In genomic region chrX:402951-403350, ce11 we compare ENCODE assay signal across 5 worm cellular contexts.
TF ChIP-seq lines count a peak whose summit lies in the region.

No protein-coding gene starts in this region.

TF ChIP-seq in whole organism, L1 larva, 84 proteins besides CTCF, POLR2A, EP300 and RAD21:
- TF ChIP-seq nhr-47 (tag; optimal IDR thresholded peaks at IDR 0.05; lab: Kevin White, UChicago) (peak; percentile 53), dsc-1 (tag; optimal IDR thresholded peaks at IDR 0.05; lab: Kevin White, UChicago) (no peak), nhr-28 (tag; optimal IDR thresholded peaks at IDR 0.05; lab: Kevin White, UChicago) (no peak)

TF ChIP-seq in whole organism, L3 larva, 47 proteins besides CTCF, POLR2A, EP300 and RAD21:
- no peak for TF ChIP-seq ceh-28 (tag; optimal IDR thresholded peaks at IDR 0.05; lab: Kevin White, UChicago)
- TF ChIP-seq zag-1 (tag; optimal IDR thresholded peaks at IDR 0.05; lab: Kevin White, UChicago): no peak
- no peak for TF ChIP-seq nhr-12 (tag; optimal IDR thresholded peaks at IDR 0.05; lab: Kevin White, UChicago)
- no peak for TF ChIP-seq elt-1 (tag; optimal IDR thresholded peaks at IDR 0.05; lab: Kevin White, UChicago)
- TF ChIP-seq pha-4 (tag; optimal IDR thresholded peaks at IDR 0.05; lab: Kevin White, UChicago): no peak
- TF ChIP-seq ama-1 (optimal IDR thresholded peaks at IDR 0.05; lab: Kevin White, UChicago): no peak
- no peak for TF ChIP-seq mml-1 (tag; optimal IDR thresholded peaks at IDR 0.05; lab: Kevin White, UChicago)
- TF ChIP-seq lin-39 (tag; optimal IDR thresholded peaks at IDR 0.05; lab: Kevin White, UChicago): no peak
- peak; percentile 25 for TF ChIP-seq nhr-23 (tag; optimal IDR thresholded peaks at IDR 0.05; lab: Kevin White, UChicago)
- no peak for TF ChIP-seq lsy-12 (tag; optimal IDR thresholded peaks at IDR 0.05; lab: Kevin White, UChicago)
- TF ChIP-seq nhr-43 (tag; optimal IDR thresholded peaks at IDR 0.05; lab: Kevin White, UChicago; ENCODE audit: poor library complexity, severe bottlenecking): peak; percentile 39
- TF ChIP-seq pqm-1 (tag; optimal IDR thresholded peaks at IDR 0.05; lab: Kevin White, UChicago): no peak
- no peak for TF ChIP-seq sea-2 (GFP tag; optimal IDR thresholded peaks at IDR 0.05; lab: Kevin White, UChicago)
- no peak for TF ChIP-seq skn-1 (tag; optimal IDR thresholded peaks at IDR 0.05; lab: Kevin White, UChicago)
- TF ChIP-seq R02D3.7 (tag; optimal IDR thresholded peaks at IDR 0.05; lab: Kevin White, UChicago): no peak
- TF ChIP-seq jun-1 (tag; optimal IDR thresholded peaks at IDR 0.05; lab: Kevin White, UChicago): peak; percentile 12
- no peak for TF ChIP-seq fkh-10 (GFP tag; optimal IDR thresholded peaks at IDR 0.05; lab: Kevin White, UChicago)

TF ChIP-seq in whole organism, L4 larva, 104 proteins besides CTCF, POLR2A, EP300 and RAD21:
- no peak for TF ChIP-seq daf-8 (GFP tag; IDR thresholded peaks at IDR 0.05; lab: Robert Waterston, UW)
- peak; percentile 12 for TF ChIP-seq dve-1 (tag; optimal IDR thresholded peaks at IDR 0.05; lab: Kevin White, UChicago; ENCODE audit: insufficient read depth)
- peak; percentile 67 for TF ChIP-seq duxl-1 (tag; optimal IDR thresholded peaks at IDR 0.05; lab: Kevin White, UChicago; ENCODE audit: poor library complexity)
- no peak for TF ChIP-seq F26F4.8 (GFP tag; conservative IDR thresholded peaks at IDR 0.05; lab: Robert Waterston, UW)
- TF ChIP-seq dmd-6 (GFP tag; IDR thresholded peaks at IDR 0.05; lab: Robert Waterston, UW): no peak
- peak; percentile 34; the same call in 1 of the 2 replicates for TF ChIP-seq hmg-1.1 (GFP tag; IDR thresholded peaks at IDR 0.05; lab: Robert Waterston, UW)
- no peak for TF ChIP-seq cey-2 (tag; optimal IDR thresholded peaks at IDR 0.05; lab: Kevin White, UChicago; ENCODE audit: borderline replicate concordance, insufficient read depth)
- TF ChIP-seq lir-3 (tag; optimal IDR thresholded peaks at IDR 0.05; lab: Kevin White, UChicago): no peak
- no peak for TF ChIP-seq mxl-3 (GFP tag; optimal IDR thresholded peaks at IDR 0.05; lab: Kevin White, UChicago)
- TF ChIP-seq ceh-82 (tag; optimal IDR thresholded peaks at IDR 0.05; lab: Kevin White, UChicago): no peak
- TF ChIP-seq unc-39 (tag; optimal IDR thresholded peaks at IDR 0.05; lab: Kevin White, UChicago): no peak
- no peak for TF ChIP-seq lin-29 (GFP tag; IDR thresholded peaks at IDR 0.05; lab: Robert Waterston, UW)
- no peak for TF ChIP-seq aha-1 (tag; lab: Kevin White, UChicago)

TF ChIP-seq in whole organism, late embryonic, 69 proteins besides CTCF, POLR2A, EP300 and RAD21:
- TF ChIP-seq pax-1 (tag; optimal IDR thresholded peaks at IDR 0.05; lab: Kevin White, UChicago): no peak
- peak; percentile 91 for TF ChIP-seq sdc-2 (tag; optimal IDR thresholded peaks at IDR 0.05; lab: Kevin White, UChicago)

TF ChIP-seq in whole organism, young adult, 124 proteins besides CTCF, POLR2A, EP300 and RAD21:
- no peak for TF ChIP-seq ZK185.1 (tag; optimal IDR thresholded peaks at IDR 0.05; lab: Kevin White, UChicago; ENCODE audit: poor library complexity, severe bottlenecking)
- TF ChIP-seq nfya-2 (GFP tag; IDR thresholded peaks at IDR 0.05; lab: Robert Waterston, UW): no peak
- TF ChIP-seq die-1 (tag; optimal IDR thresholded peaks at IDR 0.05; lab: Kevin White, UChicago): no peak
- TF ChIP-seq let-607 (tag; optimal IDR thresholded peaks at IDR 0.05; lab: Kevin White, UChicago): no peak
- TF ChIP-seq ceh-79 (tag; optimal IDR thresholded peaks at IDR 0.05; lab: Kevin White, UChicago): no peak
- peak; percentile 36 for TF ChIP-seq gei-17 (GFP tag; optimal IDR thresholded peaks at IDR 0.05; lab: Kevin White, UChicago)
- peak; percentile 59 for TF ChIP-seq lin-40 (tag; optimal IDR thresholded peaks at IDR 0.05; lab: Kevin White, UChicago)
- TF ChIP-seq lin-35 (GFP tag; optimal IDR thresholded peaks at IDR 0.05; lab: Kevin White, UChicago): no peak
- TF ChIP-seq F37B4.10 (GFP tag; IDR thresholded peaks at IDR 0.05; lab: Robert Waterston, UW): no peak
